Fruit fly (Drosophila melanogaster) whole organism, prepupa: ENCODE results near the gene t-cup.
A peak's percentile ranks its signal among the peaks of the same experiment; 100 is the strongest.

Source experiments
- CG10631 ChIP-seq: fragments of 200-800 bp; sonication (Bioruptor generic); optimal IDR thresholded peaks from 2 replicates; lab custom pipeline; 2016; ENCODE audit warnings: missing biosample characterization, missing genetic modification characterization
- CG10669 ChIP-seq: fragments of 200-800 bp; sonication (Bioruptor generic); optimal IDR thresholded peaks from 3 replicates; lab custom pipeline; 2018; ENCODE audit warnings: missing biosample characterization, mild to moderate bottlenecking, missing genetic modification characterization, moderate library complexity
- CG11294 ChIP-seq: fragments of 200-800 bp; sonication (Bioruptor generic); IDR thresholded peaks from 2 replicates; pipeline ENCODE4 v1.3.6; 2022; ENCODE audit warnings: missing biosample characterization, missing genetic modification characterization
- CG11762 ChIP-seq: fragments of 200-800 bp; sonication (Bioruptor generic); optimal IDR thresholded peaks from 3 replicates; lab custom pipeline; 2016; ENCODE audit warnings: missing biosample characterization, missing genetic modification characterization; ENCODE audit not compliant: insufficient read depth
- CG11902 ChIP-seq: fragments of 200-800 bp; sonication (Bioruptor generic); optimal IDR thresholded peaks from 3 replicates; lab custom pipeline; 2016; ENCODE audit warnings: missing biosample characterization, missing genetic modification characterization
- CG1621 ChIP-seq: fragments of 200-800 bp; sonication (Bioruptor generic); optimal IDR thresholded peaks from 3 replicates; lab custom pipeline; 2018; ENCODE audit warnings: missing biosample characterization, mild to moderate bottlenecking, missing genetic modification characterization
- CG16779 ChIP-seq: fragments of 200-800 bp; sonication (Bioruptor generic); optimal IDR thresholded peaks from 3 replicates; lab custom pipeline; 2017; ENCODE audit warnings: missing biosample characterization, mild to moderate bottlenecking, missing genetic modification characterization
- CG3032 ChIP-seq: fragments of 200-800 bp; optimal IDR thresholded peaks from 2 replicates; lab custom pipeline; 2019; ENCODE audit warnings: missing biosample characterization, mild to moderate bottlenecking, missing genetic modification characterization, moderate library complexity
- CG31627 ChIP-seq: fragments of 200-800 bp; sonication (Bioruptor generic); optimal IDR thresholded peaks from 3 replicates; lab custom pipeline; 2016; ENCODE audit warnings: missing biosample characterization, missing genetic modification characterization
- CG32006 ChIP-seq: fragments of 200-800 bp; sonication (Bioruptor generic); optimal IDR thresholded peaks from 3 replicates; lab custom pipeline; 2017; ENCODE audit warnings: missing biosample characterization, mild to moderate bottlenecking, missing genetic modification characterization
- CG34406 ChIP-seq: fragments of 200-800 bp; sonication (Bioruptor generic); optimal IDR thresholded peaks from 3 replicates; lab custom pipeline; 2016; ENCODE audit warnings: missing biosample characterization, missing genetic modification characterization
- CG3919 ChIP-seq: fragments of 200-800 bp; sonication (Bioruptor generic); optimal IDR thresholded peaks from 3 replicates; lab custom pipeline; 2016; ENCODE audit warnings: missing biosample characterization, missing genetic modification characterization
- CG4318 ChIP-seq: fragments of 200-800 bp; sonication (Bioruptor generic); optimal IDR thresholded peaks from 3 replicates; lab custom pipeline; 2017; ENCODE audit warnings: missing biosample characterization, mild to moderate bottlenecking, missing genetic modification characterization
- CG6276 ChIP-seq: fragments of 200-800 bp; sonication (Bioruptor generic); optimal IDR thresholded peaks from 2 replicates; lab custom pipeline; 2017; ENCODE audit warnings: missing biosample characterization, mild to moderate bottlenecking, missing genetic modification characterization
- CG6792 ChIP-seq: fragments of 200-800 bp; sonication (Bioruptor generic); optimal IDR thresholded peaks from 3 replicates; lab custom pipeline; 2016; ENCODE audit warnings: missing biosample characterization, missing genetic modification characterization
- CG6854 ChIP-seq: fragments of 200-800 bp; sonication (Bioruptor generic); optimal IDR thresholded peaks from 2 replicates; lab custom pipeline; 2017; ENCODE audit warnings: missing biosample characterization, mild to moderate bottlenecking, missing genetic modification characterization
- CG7368 ChIP-seq: fragments of 200-800 bp; sonication (Bioruptor generic); optimal IDR thresholded peaks from 3 replicates; lab custom pipeline; 2016; ENCODE audit warnings: missing biosample characterization, missing genetic modification characterization
- CG8119 ChIP-seq: fragments of 200-800 bp; sonication (Bioruptor generic); IDR thresholded peaks from 3 replicates; pipeline ENCODE4 v1.3.6; 2022; ENCODE audit warnings: missing biosample characterization, missing genetic modification characterization
- CG8319 ChIP-seq: fragments of 200-800 bp; sonication (Bioruptor generic); optimal IDR thresholded peaks from 3 replicates; lab custom pipeline; 2016; ENCODE audit warnings: missing biosample characterization, missing genetic modification characterization
- CG8632 ChIP-seq: fragments of 200-800 bp; sonication (Bioruptor generic); optimal IDR thresholded peaks from 3 replicates; lab custom pipeline; 2016; ENCODE audit warnings: missing biosample characterization, missing genetic modification characterization
- CG9139 ChIP-seq: fragments of 200-800 bp; sonication (Bioruptor generic); optimal IDR thresholded peaks from 3 replicates; lab custom pipeline; 2017; ENCODE audit warnings: missing biosample characterization, mild to moderate bottlenecking, missing genetic modification characterization
- Eip78C ChIP-seq: fragments of 200-800 bp; sonication (Bioruptor generic); peaks from one replicate; lab custom pipeline; 2016; ENCODE audit warnings: missing biosample characterization, missing genetic modification characterization
- Eip93F ChIP-seq: fragments of 200-800 bp; sonication (Bioruptor generic); optimal IDR thresholded peaks from 2 replicates; lab custom pipeline; 2016; ENCODE audit warnings: missing biosample characterization, mild to moderate bottlenecking, missing genetic modification characterization
- Hr38 ChIP-seq: sonication (Bioruptor generic); optimal IDR thresholded peaks from 2 replicates; lab custom pipeline; 2016; ENCODE audit warnings: missing biosample characterization, missing genetic modification characterization
- Hr39 ChIP-seq: fragments of 200-800 bp; sonication (Bioruptor generic); optimal IDR thresholded peaks from 2 replicates; lab custom pipeline; 2016; ENCODE audit warnings: missing biosample characterization, missing genetic modification characterization
- Hr4 ChIP-seq: fragments of 200-800 bp; sonication (Bioruptor generic); optimal IDR thresholded peaks from 3 replicates; lab custom pipeline; 2016; ENCODE audit warnings: missing biosample characterization, missing genetic modification characterization
- Lpt ChIP-seq: fragments of 200-800 bp; sonication (Bioruptor generic); optimal IDR thresholded peaks from 3 replicates; lab custom pipeline; 2016; ENCODE audit warnings: missing biosample characterization, missing genetic modification characterization
- Met ChIP-seq: fragments of 200-800 bp; sonication (Bioruptor generic); optimal IDR thresholded peaks from 3 replicates; lab custom pipeline; 2016; ENCODE audit warnings: missing biosample characterization, missing genetic modification characterization
- Sox15 ChIP-seq: fragments of 200-800 bp; sonication (Bioruptor generic); optimal IDR thresholded peaks from 3 replicates; lab custom pipeline; 2016; ENCODE audit warnings: missing biosample characterization, missing genetic modification characterization
- achi ChIP-seq: fragments of 200-800 bp; sonication (Bioruptor generic); optimal IDR thresholded peaks from 3 replicates; lab custom pipeline; 2016; ENCODE audit warnings: missing biosample characterization, missing genetic modification characterization
- dac ChIP-seq: fragments of 200-800 bp; sonication (Bioruptor generic); optimal IDR thresholded peaks from 2 replicates; lab custom pipeline; 2017; ENCODE audit warnings: missing biosample characterization, mild to moderate bottlenecking, missing genetic modification characterization
- dsx ChIP-seq: fragments of 200-800 bp; optimal IDR thresholded peaks from 3 replicates; lab custom pipeline; 2019; ENCODE audit warnings: missing biosample characterization, mild to moderate bottlenecking, missing genetic modification characterization, moderate library complexity; ENCODE audit not compliant: poor library complexity, severe bottlenecking
- esn ChIP-seq: fragments of 200-800 bp; sonication (Bioruptor generic); optimal IDR thresholded peaks from 2 replicates; lab custom pipeline; 2016; ENCODE audit warnings: missing biosample characterization, mild to moderate bottlenecking, missing genetic modification characterization, moderate library complexity
- fd59A ChIP-seq: fragments of 200-800 bp; sonication (Bioruptor generic); optimal IDR thresholded peaks from 2 replicates; lab custom pipeline; 2017; ENCODE audit warnings: missing biosample characterization, mild to moderate bottlenecking, missing genetic modification characterization, missing genetic modification reagents
- fd85E ChIP-seq: fragments of 200-800 bp; sonication (Bioruptor generic); optimal IDR thresholded peaks from 3 replicates; lab custom pipeline; 2016; ENCODE audit warnings: missing biosample characterization, missing genetic modification characterization
- fkh ChIP-seq: fragments of 200-800 bp; sonication (Bioruptor generic); optimal IDR thresholded peaks from 3 replicates; lab custom pipeline; 2017; ENCODE audit warnings: missing biosample characterization, mild to moderate bottlenecking, missing genetic modification characterization, moderate library complexity
- net ChIP-seq: fragments of 200-800 bp; sonication (Bioruptor generic); optimal IDR thresholded peaks from 3 replicates; lab custom pipeline; 2016; ENCODE audit warnings: missing biosample characterization, missing genetic modification characterization
- pdm3 ChIP-seq: fragments of 200-800 bp; sonication (Bioruptor generic); optimal IDR thresholded peaks from 3 replicates; lab custom pipeline; 2016; ENCODE audit warnings: missing biosample characterization, missing genetic modification characterization
- salr ChIP-seq, 2 experiments: fragments of 200-800 bp; sonication (Bioruptor generic); optimal IDR thresholded peaks; 3 replicates each; lab custom pipeline; 2016 to 2018; ENCODE audit warnings: missing biosample characterization in 2 of 2, missing genetic modification characterization in 2 of 2, mild to moderate bottlenecking in 1 of 2
- ss ChIP-seq, 2 experiments: fragments of 200-800 bp; sonication (Bioruptor generic); optimal IDR thresholded peaks; 2 replicates in 1 of 2; 3 replicates in 1 of 2; lab custom pipeline; 2017 to 2018; ENCODE audit warnings: mild to moderate bottlenecking in 2 of 2, missing biosample characterization in 2 of 2, missing genetic modification characterization in 2 of 2, moderate library complexity in 1 of 2
- svp ChIP-seq: fragments of 200-800 bp; sonication (Bioruptor generic); peaks from one replicate; lab custom pipeline; 2016; ENCODE audit warnings: missing biosample characterization, missing genetic modification characterization
- vri ChIP-seq: fragments of 200-800 bp; sonication (Bioruptor generic); optimal IDR thresholded peaks from 3 replicates; lab custom pipeline; 2016; ENCODE audit warnings: missing biosample characterization, mild to moderate bottlenecking, missing genetic modification characterization

The t-cup gene

dm6 chr2L:12520780-12521526 is 23.8 kb upstream of the t-cup start (continued):
- TF ChIP-seq CG11294 (no peak), CG9139 (GFP tag; lab: Kevin White, UChicago) (no peak), vri (GFP tag; lab: Kevin White, UChicago) (no peak), fd85E (GFP tag; lab: Kevin White, UChicago) (no peak), CG4318 (GFP tag; lab: Kevin White, UChicago) (no peak), Hr39 (GFP tag; lab: Kevin White, UChicago) (no peak), pdm3 (GFP tag; lab: Kevin White, UChicago) (no peak), svp (GFP tag; lab: Kevin White, UChicago) (no peak), Hr4 (GFP tag; lab: Kevin White, UChicago) (peak; percentile 35)

dm6 chr2L:12520254-12520653 is 23.1 kb upstream of the t-cup start:
- no peak for TF ChIP-seq CG7368 (GFP tag; lab: Kevin White, UChicago)
- no peak for TF ChIP-seq CG8119
- no peak for TF ChIP-seq achi

- TF ChIP-seq CG8119 (0 out of 3 replicates have a peak, but pooled peaks have one; percentile 19), vri (GFP tag; lab: Kevin White, UChicago) (no peak)
Measured at dm6 chr2L:12519216-12519615, 22.1 kb upstream of the t-cup start.

dm6 chr2L:12513866-12514361 is 16.8 kb upstream of the t-cup start:
- peak; percentile 21 for TF ChIP-seq Lpt (GFP tag; lab: Kevin White, UChicago)
- TF ChIP-seq CG11902 (GFP tag; lab: Kevin White, UChicago): no peak
- no peak for TF ChIP-seq fd59A
- TF ChIP-seq CG7368 (GFP tag; lab: Kevin White, UChicago): peak; percentile 30
- peak; percentile 58 for TF ChIP-seq CG3919 (GFP tag; lab: Kevin White, UChicago)
- TF ChIP-seq CG1621 (tag; lab: Kevin White, UChicago): no peak
- peak; percentile 23 for TF ChIP-seq achi
- no peak for TF ChIP-seq Hr39 (GFP tag; lab: Kevin White, UChicago)
- TF ChIP-seq pdm3 (GFP tag; lab: Kevin White, UChicago): no peak
- TF ChIP-seq CG10669 (GFP tag; lab: Kevin White, UChicago): no peak
- peak; percentile 78 for TF ChIP-seq CG6276 (GFP tag; lab: Kevin White, UChicago)
- TF ChIP-seq CG6854 (GFP tag; lab: Kevin White, UChicago): peak; percentile 88
- peak; percentile 90 for TF ChIP-seq vri (GFP tag; lab: Kevin White, UChicago)
- peak; percentile 76 for TF ChIP-seq Eip78C (GFP tag; lab: Kevin White, UChicago)
- no peak for TF ChIP-seq Hr38 (GFP tag; lab: Kevin White, UChicago)
- peak; percentile 37 for TF ChIP-seq fd85E (GFP tag; lab: Kevin White, UChicago)
- TF ChIP-seq dsx (GFP tag; lab: Kevin White, UChicago): no peak
- TF ChIP-seq ss (GFP tag; optimal IDR thresholded peaks at IDR 0.05; lab: Kevin White, UChicago): peak in 1 of 2 experiments; percentile 49
- TF ChIP-seq esn: peak; percentile 25
- TF ChIP-seq CG8319: peak; percentile 37
- TF ChIP-seq CG16779: peak; percentile 68
- no peak for TF ChIP-seq svp (GFP tag; lab: Kevin White, UChicago)
- no peak for TF ChIP-seq fkh
- peak; percentile 70 for TF ChIP-seq Met (GFP tag; lab: Kevin White, UChicago)
- TF ChIP-seq CG34406 (GFP tag; lab: Kevin White, UChicago): peak; percentile 55
- TF ChIP-seq Eip93F (GFP tag; lab: Kevin White, UChicago): peak; percentile 74
- peak in 1 of 2 experiments; percentile 12 for TF ChIP-seq salr (GFP tag; optimal IDR thresholded peaks at IDR 0.05; lab: Kevin White, UChicago)
- TF ChIP-seq Sox15 (GFP tag; lab: Kevin White, UChicago): no peak
- TF ChIP-seq CG10631: no peak
- peak; percentile 80 for TF ChIP-seq CG8119
- TF ChIP-seq CG6792: peak; percentile 38
- no peak for TF ChIP-seq dac (GFP tag; lab: Kevin White, UChicago)
- no peak for TF ChIP-seq CG3032 (tag; lab: Kevin White, UChicago)
- TF ChIP-seq CG8632 (GFP tag; lab: Kevin White, UChicago): peak; percentile 60
- TF ChIP-seq CG9139 (GFP tag; lab: Kevin White, UChicago): no peak
- no peak for TF ChIP-seq CG32006 (GFP tag; lab: Kevin White, UChicago)
- no peak for TF ChIP-seq CG31627
- TF ChIP-seq CG11762 (GFP tag; lab: Kevin White, UChicago): peak; percentile 39
- peak; percentile 63 for TF ChIP-seq net (GFP tag; lab: Kevin White, UChicago)
